Worm (Caenorhabditis elegans) whole organism, late embryonic: ENCODE measurements around the gene sax-2.

Experiments
- ceh-6 ChIP-seq: fragments of 200-800 bp; sonication (Bioruptor generic); optimal IDR thresholded peaks from 2 replicates; lab custom pipeline; 2018; ENCODE audit warnings: mild to moderate bottlenecking, missing genetic modification characterization, missing compliant biosample characterization
- hlh-15 ChIP-seq: sonication (generic microtip); optimal IDR thresholded peaks from 2 replicates; lab custom pipeline; 2016; ENCODE audit warnings: missing genetic modification characterization, missing compliant biosample characterization
- pha-2 ChIP-seq: sonication (generic microtip); optimal IDR thresholded peaks from 2 replicates; lab custom pipeline; 2017; ENCODE audit warnings: mild to moderate bottlenecking, missing genetic modification characterization, missing compliant biosample characterization
- pha-4 ChIP-seq: fragments of 150-350 bp; optimal IDR thresholded peaks from 2 replicates; lab custom pipeline; 2018; ENCODE audit warnings: missing biosample characterization, missing genetic modification reagents, missing genetic modification characterization
- pqm-1 ChIP-seq: sonication (generic microtip); optimal IDR thresholded peaks from 2 replicates; lab custom pipeline; 2016; ENCODE audit warnings: missing genetic modification characterization, missing compliant biosample characterization
- syd-9 ChIP-seq: sonication (generic microtip); optimal IDR thresholded peaks from 2 replicates; lab custom pipeline; 2016; ENCODE audit warnings: mild to moderate bottlenecking, missing genetic modification characterization, moderate library complexity, missing compliant biosample characterization

DNA sequence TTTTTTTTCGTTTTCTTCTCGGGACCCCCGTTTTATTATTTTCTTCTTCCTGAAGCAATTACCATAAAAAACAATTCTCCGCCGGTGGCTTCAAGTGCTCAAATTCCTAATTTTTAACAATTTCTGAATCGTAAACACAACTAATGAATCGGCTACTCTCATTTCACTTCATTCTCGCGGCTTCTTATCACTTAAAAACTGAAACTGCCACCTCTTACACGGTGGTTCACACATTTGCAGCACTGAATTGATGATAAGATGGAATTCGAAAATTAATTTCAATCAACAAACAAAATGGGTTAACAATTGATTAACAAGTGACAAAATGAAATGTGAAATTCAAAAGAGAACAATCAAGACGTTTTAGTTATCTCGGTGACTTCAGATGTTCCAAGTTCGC is 27.6 kb downstream of the sax-2 start:
- no peak for TF ChIP-seq pha-4
- no peak for TF ChIP-seq syd-9 (tag; lab: Kevin White, UChicago)
- no peak for TF ChIP-seq ceh-6 (GFP tag; lab: Kevin White, UChicago)
- no peak for TF ChIP-seq pqm-1 (tag; lab: Kevin White, UChicago)
- no peak for TF ChIP-seq pha-2 (tag; lab: Kevin White, UChicago)
- TF ChIP-seq hlh-15 (tag; lab: Kevin White, UChicago) = no peak
